Fruit fly (Drosophila melanogaster): ENCODE data around the gene CG15186.

Gene CG15186

DNA sequence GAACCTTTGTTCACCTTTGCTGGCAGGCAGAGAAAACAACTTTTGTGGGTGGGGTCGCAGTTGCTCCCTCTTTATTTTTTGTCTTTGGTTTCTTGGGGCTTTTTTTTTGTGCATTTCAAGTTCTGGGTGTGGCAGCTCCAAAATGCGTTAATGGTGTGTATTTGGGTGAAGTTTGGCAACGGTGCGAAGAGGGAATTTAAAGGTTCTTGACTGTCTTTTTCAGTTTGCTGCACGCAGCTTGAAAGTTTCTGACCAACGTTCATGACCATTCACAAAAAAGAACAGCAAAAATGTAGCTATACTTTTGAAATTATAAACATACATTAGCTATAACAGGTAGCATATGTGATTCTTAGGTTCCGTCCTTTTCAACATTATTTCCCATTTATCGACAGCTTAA is 45.8 kb upstream of the CG15186 start:
- TF ChIP-seq CrebA (GFP tag; optimal IDR thresholded peaks at IDR 0.05; ENCODE audit: borderline replicate concordance) (no peak), usp (GFP tag; optimal IDR thresholded peaks at IDR 0.05) (no peak), sage (GFP tag; optimal IDR thresholded peaks at IDR 0.05) (no peak), brk (GFP tag; optimal IDR thresholded peaks at IDR 0.05) (no peak), fru (GFP tag; optimal IDR thresholded peaks at IDR 0.05) (no peak), ey (GFP tag; optimal IDR thresholded peaks at IDR 0.05) (no peak), lola (GFP tag; optimal IDR thresholded peaks at IDR 0.05) (no peak), dl (GFP tag; optimal IDR thresholded peaks at IDR 0.05; ENCODE audit: insufficient read depth in 1 of 2, partially characterized antibody in 2 of 2) (no peak), tai (GFP tag; optimal IDR thresholded peaks at IDR 0.05) (no peak), Sp1 (GFP tag; optimal IDR thresholded peaks at IDR 0.05) (no peak), Hr78 (GFP tag; optimal IDR thresholded peaks at IDR 0.05) (no peak), br (GFP tag; optimal IDR thresholded peaks at IDR 0.05) (no peak), HLH106 (tag; optimal IDR thresholded peaks at IDR 0.05) (no peak), CG9705 (GFP tag; optimal IDR thresholded peaks at IDR 0.05) (no peak), GATAd (GFP tag; optimal IDR thresholded peaks at IDR 0.05) (no peak), jim (GFP tag; optimal IDR thresholded peaks at IDR 0.05) (no peak)

DNA sequence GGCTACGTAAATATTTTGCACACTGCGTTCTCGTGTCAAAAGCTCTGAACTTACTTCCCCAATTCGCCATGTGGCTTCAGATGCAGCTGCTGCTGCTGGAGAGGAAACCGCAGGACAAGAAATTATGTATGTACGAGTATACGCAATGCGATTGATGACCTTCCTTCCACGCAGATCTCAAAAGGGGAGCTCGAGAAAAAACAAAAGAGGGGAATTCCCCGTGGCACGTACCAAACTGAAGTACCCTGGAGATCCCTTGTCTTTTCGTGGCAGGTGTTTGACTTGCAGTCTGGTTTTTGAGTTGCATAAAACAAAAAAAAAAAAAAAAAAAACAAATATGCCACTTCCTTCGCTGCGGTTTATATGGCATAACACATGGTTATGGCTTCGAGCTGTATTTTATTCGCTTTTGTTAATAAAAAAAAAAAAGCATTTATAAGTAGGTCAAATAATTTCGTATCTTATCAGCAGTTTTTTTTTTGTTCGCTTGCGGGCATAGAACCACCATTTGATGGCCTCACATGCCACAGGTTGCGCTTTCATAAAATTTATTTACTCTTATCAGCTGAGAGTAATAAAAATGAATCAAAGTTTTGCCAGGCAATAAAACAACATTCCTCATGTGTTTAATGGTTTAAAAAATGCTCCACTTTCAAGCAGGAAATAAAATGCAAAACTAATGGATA is 45.2 kb upstream of the CG15186 start:
- TF ChIP-seq Rel (GFP tag; optimal IDR thresholded peaks at IDR 0.05), result no peak
- TF ChIP-seq Rel (tag; optimal IDR thresholded peaks at IDR 0.05), result peak; percentile 97
- no peak for TF ChIP-seq CG9705 (GFP tag; optimal IDR thresholded peaks at IDR 0.05)
- peak; percentile 72 for TF ChIP-seq CrebA (GFP tag; optimal IDR thresholded peaks at IDR 0.05; ENCODE audit: borderline replicate concordance)
- TF ChIP-seq usp (GFP tag; optimal IDR thresholded peaks at IDR 0.05), result no peak
- TF ChIP-seq Hr78 (GFP tag; optimal IDR thresholded peaks at IDR 0.05), result no peak
- TF ChIP-seq sage (GFP tag; optimal IDR thresholded peaks at IDR 0.05), result peak; percentile 40
- no peak for TF ChIP-seq dsf (GFP tag; optimal IDR thresholded peaks at IDR 0.05; ENCODE audit: borderline replicate concordance)
- no peak for TF ChIP-seq Myc (optimal IDR thresholded peaks at IDR 0.05)
- no peak for TF ChIP-seq Vsx2 (GFP tag; optimal IDR thresholded peaks at IDR 0.05; ENCODE audit: partially characterized antibody)
- no peak for TF ChIP-seq dmrt93B (GFP tag; optimal IDR thresholded peaks at IDR 0.05)
- no peak for TF ChIP-seq Jra (GFP tag; optimal IDR thresholded peaks at IDR 0.05)
- no peak for TF ChIP-seq lola (GFP tag; optimal IDR thresholded peaks at IDR 0.05)
- TF ChIP-seq Hnf4 (GFP tag; optimal IDR thresholded peaks at IDR 0.05), result no peak
- TF ChIP-seq fru (GFP tag; optimal IDR thresholded peaks at IDR 0.05), result no peak

dm6 chr3R:6433885-6434284 is 44.2 kb upstream of the CG15186 start:
- TF ChIP-seq Hnf4 (GFP tag; optimal IDR thresholded peaks at IDR 0.05), result no peak

DNA sequence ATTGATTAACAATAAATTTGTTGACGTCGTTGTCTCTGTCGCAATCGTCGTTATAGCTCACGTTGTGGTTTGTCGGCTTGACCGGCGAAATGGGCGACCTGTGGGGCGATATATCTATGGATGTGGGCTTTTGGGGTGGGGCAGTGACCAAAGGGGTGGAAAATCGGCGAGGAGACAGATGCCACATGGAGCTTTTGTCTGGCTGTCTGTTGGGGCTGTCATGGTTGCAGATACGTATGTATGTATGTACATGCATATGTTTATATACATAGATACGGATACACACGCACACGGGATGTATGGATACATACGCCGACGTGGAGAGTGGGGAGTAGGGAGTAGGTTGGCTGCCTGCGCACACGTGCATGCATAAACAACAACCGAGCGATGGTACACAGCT is 42.9 kb upstream of the CG15186 start:
- TF ChIP-seq dmrt93B (GFP tag; optimal IDR thresholded peaks at IDR 0.05), result no peak
- TF ChIP-seq usp (GFP tag; optimal IDR thresholded peaks at IDR 0.05), result no peak
- no peak for TF ChIP-seq pan (optimal IDR thresholded peaks at IDR 0.05)
- no peak for TF ChIP-seq woc (GFP tag; optimal IDR thresholded peaks at IDR 0.05)
- no peak for TF ChIP-seq sv (GFP tag; optimal IDR thresholded peaks at IDR 0.05)
- no peak for TF ChIP-seq CG32264 (GFP tag; optimal IDR thresholded peaks at IDR 0.05)
- no peak for TF ChIP-seq br (GFP tag; optimal IDR thresholded peaks at IDR 0.05)
- TF ChIP-seq Jra (GFP tag; optimal IDR thresholded peaks at IDR 0.05), result no peak
- TF ChIP-seq N (GFP tag; optimal IDR thresholded peaks at IDR 0.05), result no peak
- TF ChIP-seq Hnf4 (GFP tag; optimal IDR thresholded peaks at IDR 0.05), result no peak
- no peak for TF ChIP-seq psq (GFP tag; optimal IDR thresholded peaks at IDR 0.05)
- TF ChIP-seq CG9705 (GFP tag; optimal IDR thresholded peaks at IDR 0.05), result no peak
- TF ChIP-seq Sp1 (GFP tag; optimal IDR thresholded peaks at IDR 0.05), result no peak

- no peak for TF ChIP-seq Dfd (GFP tag; optimal IDR thresholded peaks at IDR 0.05)
- no peak for TF ChIP-seq lola (GFP tag; optimal IDR thresholded peaks at IDR 0.05)
- TF ChIP-seq GATAd (GFP tag; optimal IDR thresholded peaks at IDR 0.05), result no peak
- no peak for TF ChIP-seq pan (optimal IDR thresholded peaks at IDR 0.05)
- no peak for TF ChIP-seq woc (GFP tag; optimal IDR thresholded peaks at IDR 0.05)
- no peak for TF ChIP-seq dl (GFP tag; optimal IDR thresholded peaks at IDR 0.05; ENCODE audit: insufficient read depth in 1 of 2, partially characterized antibody in 2 of 2)
- TF ChIP-seq br (GFP tag; optimal IDR thresholded peaks at IDR 0.05), result no peak
- no peak for TF ChIP-seq tai (GFP tag; optimal IDR thresholded peaks at IDR 0.05)
- no peak for TF ChIP-seq Hr83 (GFP tag; optimal IDR thresholded peaks at IDR 0.05; ENCODE audit: poor library complexity, severe bottlenecking)
- no peak for TF ChIP-seq ey (GFP tag; optimal IDR thresholded peaks at IDR 0.05)
- no peak for TF ChIP-seq usp (GFP tag; optimal IDR thresholded peaks at IDR 0.05)
- no peak for TF ChIP-seq rgr (GFP tag; optimal IDR thresholded peaks at IDR 0.05)
Measured at dm6 chr3R:6435761-6436318, 42.3 kb upstream of the CG15186 start.

Data from whole organism, wandering third instar larva.